Fruit fly (Drosophila melanogaster) whole organism: ENCODE results near the gene SelT.

ENCODE experiments used
- CG8478 ChIP-seq: fragments of >200 bp; optimal IDR thresholded peaks from 2 replicates; lab custom pipeline; 2018; ENCODE audit warnings: inconsistent platforms
- Dll ChIP-seq: fragments of >200 bp; optimal IDR thresholded peaks from 2 replicates; lab custom pipeline; 2017
- EcR ChIP-seq, 2 experiments: fragments of >200 bp; optimal IDR thresholded peaks; 2 replicates each; lab custom pipeline; 2017; ENCODE audit warnings: missing biosample characterization in 2 of 2, missing genetic modification characterization in 2 of 2, missing genetic modification reagents in 2 of 2
- pan ChIP-seq: fragments of >200 bp; optimal IDR thresholded peaks from 2 replicates; lab custom pipeline; 2017
- psq ChIP-seq: fragments of >200 bp; optimal IDR thresholded peaks from 2 replicates; lab custom pipeline; 2017
- usp ChIP-seq: fragments of >200 bp; optimal IDR thresholded peaks from 2 replicates; lab custom pipeline; 2017; ENCODE audit warnings: missing biosample characterization, missing genetic modification characterization, mixed read lengths

SelT gene

dm6 chr2L:4982098-4982646, 28.6 kb upstream of the SelT start:
- TF ChIP-seq Dll (lab: Kevin White, UChicago) (no peak), EcR (GFP tag; optimal IDR thresholded peaks at IDR 0.05; lab: Kevin White, UChicago) (no peak), usp (no peak), CG8478 (lab: Kevin White, UChicago) (no peak), psq (no peak), pan (lab: Kevin White, UChicago) (no peak)

- TF ChIP-seq EcR (GFP tag; optimal IDR thresholded peaks at IDR 0.05; lab: Kevin White, UChicago) (no peak), pan (lab: Kevin White, UChicago) (no peak), usp (no peak), CG8478 (lab: Kevin White, UChicago) (no peak), psq (no peak), Dll (lab: Kevin White, UChicago) (no peak)
These were observed 15.5 kb upstream of the SelT start for dm6 chr2L:4995010-4995836.

DNA sequence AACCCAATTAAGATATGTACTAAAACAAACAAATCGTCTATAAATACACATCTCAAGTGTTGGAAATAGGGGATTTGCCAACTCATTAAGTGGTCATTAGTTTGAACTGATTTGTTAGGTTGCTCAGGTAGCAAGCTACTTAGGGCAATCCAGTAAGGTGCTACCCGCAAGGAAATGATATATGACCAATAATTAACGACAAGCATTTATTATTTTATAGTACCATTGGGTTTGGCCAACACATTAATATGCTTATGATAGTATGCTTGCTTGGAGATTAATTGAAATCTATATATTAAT, 14.9 kb upstream of the SelT start:
- TF ChIP-seq Dll (lab: Kevin White, UChicago) (no peak), psq (no peak), usp (no peak)

- no peak for TF ChIP-seq CG8478 (lab: Kevin White, UChicago)
These were observed 14.3 kb upstream of the SelT start for dm6 chr2L:4996283-4996922.

DNA sequence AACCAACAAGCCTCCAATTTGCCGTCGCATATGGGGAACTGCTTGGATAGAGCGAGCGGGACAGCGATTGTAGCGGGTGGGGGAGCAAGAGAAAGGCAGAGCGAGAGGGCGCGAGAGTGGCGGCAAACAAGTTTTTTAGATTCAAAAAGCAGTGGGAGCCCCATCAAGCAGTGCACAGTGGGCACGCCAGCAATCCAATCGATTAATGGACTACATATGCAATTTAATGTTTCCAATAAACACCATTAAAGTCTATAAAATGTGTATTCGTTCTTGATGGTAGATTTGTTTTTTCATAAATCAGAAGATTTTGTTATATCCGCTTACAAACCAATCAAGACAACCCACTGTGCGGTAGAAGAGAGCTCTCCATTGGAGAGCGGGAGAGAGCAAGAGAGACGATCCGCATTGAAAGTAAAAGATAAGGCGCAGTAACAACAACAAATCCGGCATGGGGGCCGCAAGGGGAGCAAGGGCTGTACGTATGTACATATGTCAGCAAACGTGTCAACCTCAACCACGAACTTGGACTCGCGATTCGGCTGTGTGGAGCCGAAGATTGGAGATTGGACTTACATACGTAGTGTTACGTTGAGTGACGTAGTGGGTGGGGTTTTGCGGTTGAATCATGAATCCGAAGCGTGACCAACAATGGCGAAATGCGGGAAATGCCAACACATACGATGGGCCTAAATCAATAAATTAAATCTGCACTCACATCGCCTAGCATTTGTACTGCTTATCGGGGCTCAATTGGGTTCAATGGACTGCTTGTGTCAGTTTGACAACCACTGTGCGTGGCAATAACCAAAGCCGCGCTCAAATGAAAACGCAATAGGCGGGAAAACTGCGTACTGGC, 13.1 kb upstream of the SelT start:
- TF ChIP-seq psq (no peak), EcR (GFP tag; optimal IDR thresholded peaks at IDR 0.05; lab: Kevin White, UChicago) (peak in 1 of 2 experiments; percentile 67), Dll (lab: Kevin White, UChicago) (no peak), CG8478 (lab: Kevin White, UChicago) (peak; percentile 64)

dm6 chr2L:4998260-4998560, 12.5 kb upstream of the SelT start:
- TF ChIP-seq usp (no peak), EcR (GFP tag; optimal IDR thresholded peaks at IDR 0.05; lab: Kevin White, UChicago) (no peak), CG8478 (lab: Kevin White, UChicago) (no peak), pan (lab: Kevin White, UChicago) (no peak), Dll (lab: Kevin White, UChicago) (no peak), psq (no peak)

DNA sequence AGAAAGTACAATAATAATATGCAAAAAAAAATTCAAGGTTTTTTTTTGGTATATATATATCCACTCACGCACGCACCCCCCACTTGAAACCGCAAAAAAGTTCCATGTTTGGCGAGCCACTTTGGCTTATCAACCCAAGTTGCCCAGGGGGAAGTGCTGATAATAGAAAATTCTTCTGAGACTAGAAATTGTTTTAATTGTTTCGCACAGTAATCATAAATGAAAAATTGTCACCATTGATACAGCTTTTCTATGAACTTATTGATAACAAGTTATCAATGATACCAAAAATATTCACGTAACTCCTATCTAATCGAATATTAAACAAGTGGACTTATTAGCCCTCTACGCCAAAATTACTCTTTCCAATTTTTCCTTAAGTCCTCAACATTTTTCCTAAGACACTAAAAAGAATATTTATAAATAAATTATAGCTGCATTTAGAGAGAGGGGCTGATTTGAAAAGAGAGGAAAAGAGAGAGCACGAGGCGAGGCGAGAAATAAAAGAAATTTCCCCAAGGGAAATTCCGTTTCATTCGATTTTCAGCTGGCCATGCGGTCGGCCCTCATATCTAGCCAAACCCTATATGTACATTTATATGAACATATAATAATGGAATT, 12.0 kb upstream of the SelT start:
- TF ChIP-seq pan (lab: Kevin White, UChicago): no peak
- no peak for TF ChIP-seq usp
- no peak for TF ChIP-seq EcR (GFP tag; optimal IDR thresholded peaks at IDR 0.05; lab: Kevin White, UChicago)
- TF ChIP-seq CG8478 (lab: Kevin White, UChicago): no peak
- TF ChIP-seq psq: no peak
- no peak for TF ChIP-seq Dll (lab: Kevin White, UChicago)

dm6 chr2L:4999389-5000032, 11.2 kb upstream of the SelT start:
- TF ChIP-seq EcR (GFP tag; optimal IDR thresholded peaks at IDR 0.05; lab: Kevin White, UChicago) (peak in 1 of 2 experiments; percentile 27), pan (lab: Kevin White, UChicago) (no peak)

- TF ChIP-seq Dll (lab: Kevin White, UChicago) (no peak), pan (lab: Kevin White, UChicago) (no peak), psq (no peak), usp (no peak), CG8478 (lab: Kevin White, UChicago) (no peak), EcR (GFP tag; optimal IDR thresholded peaks at IDR 0.05; lab: Kevin White, UChicago) (no peak)
These were observed 10.3 kb upstream of the SelT start for dm6 chr2L:5000287-5000871.

DNA sequence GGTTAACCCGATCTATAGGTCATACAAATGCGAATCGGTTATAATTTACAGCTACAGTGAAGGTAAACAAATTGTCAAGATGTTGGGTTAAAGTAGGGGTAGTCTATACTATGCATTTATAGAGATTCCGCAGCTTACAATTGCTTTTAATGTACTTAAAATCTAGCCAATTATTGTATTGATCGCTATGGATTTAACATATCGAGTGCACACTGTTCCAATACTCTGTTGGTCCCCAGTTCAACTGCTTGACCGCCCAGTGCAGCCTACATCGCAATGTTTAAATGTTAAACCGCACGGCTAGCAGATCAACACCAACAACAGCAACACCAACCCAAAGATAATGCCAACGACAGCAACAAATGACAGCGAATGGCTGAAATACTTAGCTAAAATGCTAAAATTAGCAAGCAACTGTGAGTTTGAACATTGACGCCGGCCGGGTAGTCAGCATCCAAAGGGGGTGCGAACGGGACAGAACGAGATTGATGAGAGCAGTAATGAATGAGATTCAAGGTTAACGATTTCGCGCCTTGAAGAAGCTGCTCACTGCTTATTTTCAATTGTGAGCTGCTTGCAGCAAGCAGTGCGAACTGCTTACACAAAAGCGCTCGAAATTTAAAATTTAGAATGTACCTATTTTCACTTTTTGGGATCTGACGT, 9.7 kb upstream of the SelT start:
- TF ChIP-seq psq: no peak
- TF ChIP-seq Dll (lab: Kevin White, UChicago): no peak
- peak; percentile 1 for TF ChIP-seq CG8478 (lab: Kevin White, UChicago)
- no peak for TF ChIP-seq pan (lab: Kevin White, UChicago)
- TF ChIP-seq usp: no peak
- TF ChIP-seq EcR (GFP tag; optimal IDR thresholded peaks at IDR 0.05; lab: Kevin White, UChicago): no peak

DNA sequence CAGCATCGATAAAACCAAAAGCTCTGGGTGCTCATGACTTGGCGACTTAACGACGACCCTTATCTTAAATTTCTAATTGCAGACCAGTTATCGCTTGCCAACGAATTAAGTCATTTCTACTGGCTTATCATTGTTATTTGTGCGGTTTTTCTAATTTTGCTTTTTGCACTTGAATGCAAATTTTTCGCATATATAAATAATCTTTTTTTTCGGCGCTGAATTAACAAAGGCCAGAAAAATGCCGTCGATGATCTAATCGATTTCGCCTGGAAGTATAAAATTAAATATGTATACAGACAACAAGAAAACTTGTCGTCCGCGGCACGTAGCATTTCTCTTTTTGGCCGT, 9.2 kb upstream of the SelT start:
- TF ChIP-seq psq: no peak
- TF ChIP-seq EcR (GFP tag; optimal IDR thresholded peaks at IDR 0.05; lab: Kevin White, UChicago): no peak
- TF ChIP-seq Dll (lab: Kevin White, UChicago): no peak
- no peak for TF ChIP-seq CG8478 (lab: Kevin White, UChicago)
- no peak for TF ChIP-seq usp
- no peak for TF ChIP-seq pan (lab: Kevin White, UChicago)
